Worm (Caenorhabditis elegans): Measurements from ENCODE around the gene F48G7.13.

ce11 chrV:620987-621386, 5.6 kb downstream of the F48G7.13 start:
- TF ChIP-seq T22C8.4 (GFP tag; IDR thresholded peaks at IDR 0.05): no peak
- TF ChIP-seq klf-2 (GFP tag; conservative IDR thresholded peaks at IDR 0.05): no peak
- TF ChIP-seq ref-1 (GFP tag; conservative IDR thresholded peaks at IDR 0.05): no peak
- no peak for TF ChIP-seq tab-1 (GFP tag; IDR thresholded peaks at IDR 0.05)
- TF ChIP-seq med-1 (GFP tag; optimal IDR thresholded peaks at IDR 0.05; ENCODE audit: insufficient read depth): no peak
- TF ChIP-seq ztf-29 (GFP tag; IDR thresholded peaks at IDR 0.05): no peak
- no peak for TF ChIP-seq cog-1 (tag; optimal IDR thresholded peaks at IDR 0.05)
